Fruit fly (Drosophila melanogaster) whole organism, prepupa: ENCODE results near the gene CecB.

Experiments
- CG4318 ChIP-seq: fragments of 200-800 bp; sonication (Bioruptor generic); optimal IDR thresholded peaks from 3 replicates; lab custom pipeline; 2017; ENCODE audit warnings: missing biosample characterization, mild to moderate bottlenecking, missing genetic modification characterization
- CG6163 ChIP-seq: fragments of 200-800 bp; sonication (Bioruptor generic); IDR thresholded peaks from 3 replicates; pipeline ENCODE4 v1.3.6; 2022; ENCODE audit warnings: missing biosample characterization, missing genetic modification characterization
- CG6792 ChIP-seq: fragments of 200-800 bp; sonication (Bioruptor generic); optimal IDR thresholded peaks from 3 replicates; lab custom pipeline; 2016; ENCODE audit warnings: missing biosample characterization, missing genetic modification characterization
- CG8632 ChIP-seq: fragments of 200-800 bp; sonication (Bioruptor generic); optimal IDR thresholded peaks from 3 replicates; lab custom pipeline; 2016; ENCODE audit warnings: missing biosample characterization, missing genetic modification characterization
- Eip93F ChIP-seq: fragments of 200-800 bp; sonication (Bioruptor generic); optimal IDR thresholded peaks from 2 replicates; lab custom pipeline; 2016; ENCODE audit warnings: missing biosample characterization, mild to moderate bottlenecking, missing genetic modification characterization
- Gug ChIP-seq: fragments of 200-800 bp; sonication (Bioruptor generic); IDR thresholded peaks from 2 replicates; pipeline ENCODE4 v1.3.6; 2022; ENCODE audit warnings: missing biosample characterization, missing genetic modification characterization
- Hr39 ChIP-seq: fragments of 200-800 bp; sonication (Bioruptor generic); optimal IDR thresholded peaks from 2 replicates; lab custom pipeline; 2016; ENCODE audit warnings: missing biosample characterization, missing genetic modification characterization
- Sox102F ChIP-seq: fragments of 200-800 bp; sonication (Bioruptor generic); optimal IDR thresholded peaks from 2 replicates; lab custom pipeline; 2016; ENCODE audit warnings: missing biosample characterization, mild to moderate bottlenecking, missing genetic modification characterization

DNA sequence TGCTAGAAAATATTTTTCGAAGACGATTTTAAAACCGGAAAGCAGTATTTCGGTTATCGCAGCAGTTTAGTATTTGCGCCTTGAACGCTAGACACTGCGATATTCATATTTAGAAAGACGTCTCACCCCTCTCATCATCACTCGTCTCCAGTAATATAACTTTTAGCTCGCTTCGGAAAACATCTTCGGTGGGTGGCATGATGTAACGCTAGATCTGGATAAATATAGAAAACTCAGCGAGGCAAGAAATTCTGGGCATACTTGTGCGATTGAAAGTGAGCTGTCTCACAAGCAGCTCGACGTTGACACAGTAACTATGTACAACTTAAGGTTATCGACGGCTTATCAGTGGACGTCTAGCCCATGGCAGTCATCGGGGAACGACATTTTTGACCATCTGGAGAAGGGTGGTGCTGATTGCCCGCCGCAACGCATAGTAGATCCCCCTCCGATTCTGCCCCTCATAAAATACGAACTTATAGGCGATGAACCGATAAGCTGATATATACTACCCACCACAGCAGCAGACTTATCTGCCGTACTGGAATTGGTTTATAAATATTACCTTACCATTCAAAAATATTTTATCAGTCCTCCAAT is 9.5 kb downstream of the CecB start:
- TF ChIP-seq Eip93F (GFP tag; lab: Kevin White, UChicago) = no peak
- TF ChIP-seq Gug (GFP tag; lab: Robert Waterston, UW) = no peak
- TF ChIP-seq Sox102F (GFP tag; lab: Kevin White, UChicago) = no peak
- no peak for TF ChIP-seq CG6163 (GFP tag; lab: Robert Waterston, UW)
- no peak for TF ChIP-seq CG4318 (GFP tag; lab: Kevin White, UChicago)
- TF ChIP-seq Hr39 (GFP tag; lab: Kevin White, UChicago) = no peak
- TF ChIP-seq CG8632 (GFP tag; lab: Kevin White, UChicago) = no peak
- TF ChIP-seq CG6792 (GFP tag; lab: Kevin White, UChicago) = no peak
